Worm (Caenorhabditis elegans) whole organism, early embryonic: ENCODE results near the gene ctr-9.

Experiments
- B0310.2 ChIP-seq: sonication (generic microtip); optimal IDR thresholded peaks from 2 replicates; lab custom pipeline; 2016; ENCODE audit warnings: mild to moderate bottlenecking, missing genetic modification characterization, missing compliant biosample characterization
- F13C5.2 ChIP-seq: sonication (generic microtip); optimal IDR thresholded peaks from 2 replicates; lab custom pipeline; 2017; ENCODE audit warnings: mild to moderate bottlenecking, missing genetic modification characterization, inconsistent platforms, missing compliant biosample characterization
- aly-1 ChIP-seq: sonication (generic microtip); optimal IDR thresholded peaks from 2 replicates; lab custom pipeline; 2016; ENCODE audit warnings: missing genetic modification characterization, missing compliant biosample characterization
- ama-1 ChIP-seq: fragments of 150-350 bp; optimal IDR thresholded peaks from 2 replicates; lab custom pipeline; 2014
- ceh-13 ChIP-seq: fragments of 200-800 bp; sonication (Bioruptor generic); optimal IDR thresholded peaks from 2 replicates; lab custom pipeline; 2018; ENCODE audit warnings: mild to moderate bottlenecking, missing genetic modification characterization, missing compliant biosample characterization
- ceh-36 ChIP-seq: sonication (generic microtip); optimal IDR thresholded peaks from 2 replicates; lab custom pipeline; 2016; ENCODE audit warnings: missing genetic modification characterization, inconsistent platforms, missing compliant biosample characterization
- ets-7 ChIP-seq: sonication (generic microtip); optimal IDR thresholded peaks from 2 replicates; lab custom pipeline; 2016; ENCODE audit warnings: missing genotype, missing genetic modification characterization, missing compliant biosample characterization
- flt-1 ChIP-seq: fragments of 200-800 bp; sonication (Bioruptor generic); IDR thresholded peaks from 2 replicates; pipeline ENCODE4 v1.3.6; 2022; ENCODE audit warnings: missing genetic modification characterization, missing compliant biosample characterization
- hmbx-1 ChIP-seq: sonication (generic microtip); optimal IDR thresholded peaks from 2 replicates; lab custom pipeline; 2016; ENCODE audit warnings: mild to moderate bottlenecking, missing genetic modification characterization, missing compliant biosample characterization
- hmg-4 ChIP-seq: fragments of 200-800 bp; sonication (Bioruptor generic); optimal IDR thresholded peaks from 2 replicates; lab custom pipeline; 2018; ENCODE audit warnings: mild to moderate bottlenecking, missing genetic modification characterization, missing compliant biosample characterization
- hnd-1 ChIP-seq: sonication (generic microtip); optimal IDR thresholded peaks from 2 replicates; lab custom pipeline; 2016; ENCODE audit warnings: missing genetic modification characterization, missing compliant biosample characterization
- pes-1 ChIP-seq: fragments of 200-800 bp; sonication (Bioruptor generic); IDR thresholded peaks from 2 replicates; pipeline ENCODE4 v1.3.6; 2022; ENCODE audit warnings: missing genetic modification reagents, missing genetic modification characterization, missing compliant biosample characterization
- scrt-1 ChIP-seq: fragments of 200-800 bp; sonication (Bioruptor generic); IDR thresholded peaks from 2 replicates; pipeline ENCODE4 v1.3.6; 2022; ENCODE audit warnings: missing genetic modification characterization, missing compliant biosample characterization
- sea-1 ChIP-seq: fragments of 200-800 bp; sonication (Bioruptor generic); conservative IDR thresholded peaks from 2 replicates; pipeline ENCODE4 v1.3.6; 2022; ENCODE audit warnings: missing genetic modification characterization, missing compliant biosample characterization
- tbx-11 ChIP-seq: fragments of 200-800 bp; sonication (Bioruptor generic); IDR thresholded peaks from 2 replicates; pipeline ENCODE4 v1.3.6; 2022; ENCODE audit warnings: missing genetic modification characterization, missing compliant biosample characterization
- tbx-37 ChIP-seq: fragments of 200-800 bp; sonication (Bioruptor generic); conservative IDR thresholded peaks from 2 replicates; pipeline ENCODE4 v1.3.6; 2022; ENCODE audit warnings: missing genetic modification reagents, missing genetic modification characterization, missing compliant biosample characterization
- tra-4 ChIP-seq: sonication (generic microtip); optimal IDR thresholded peaks from 2 replicates; lab custom pipeline; 2017; ENCODE audit warnings: missing genetic modification characterization, missing compliant biosample characterization

Gene ctr-9

ce11 chrIII:9453962-9454361, 37.2 kb upstream of the ctr-9 start, which contains the start of gene F54C8.7:
TSS of gene F54C8.7 (minus strand) at chrIII:9454062.
- TF ChIP-seq ceh-13 (GFP tag; lab: Kevin White, UChicago), result no peak
- no peak for TF ChIP-seq scrt-1 (GFP tag; lab: Robert Waterston, UW)
- no peak for TF ChIP-seq aly-1
- TF ChIP-seq pes-1, result no peak
- no peak for TF ChIP-seq flt-1 (GFP tag; lab: Robert Waterston, UW)
- TF ChIP-seq ceh-36 (tag; lab: Kevin White, UChicago), result no peak
- no peak for TF ChIP-seq tbx-37 (GFP tag; lab: Robert Waterston, UW)
- no peak for TF ChIP-seq sea-1 (GFP tag; lab: Robert Waterston, UW)
- no peak for TF ChIP-seq B0310.2 (tag; lab: Kevin White, UChicago)
- TF ChIP-seq hmg-4 (GFP tag; lab: Kevin White, UChicago), result no peak
- TF ChIP-seq ama-1, result no peak
- no peak for TF ChIP-seq tra-4 (tag; lab: Kevin White, UChicago)
- TF ChIP-seq ets-7 (tag; lab: Kevin White, UChicago), result no peak
- TF ChIP-seq F13C5.2 (tag; lab: Kevin White, UChicago), result no peak

- TF ChIP-seq ceh-36 (tag; lab: Kevin White, UChicago) (no peak), sea-1 (GFP tag; lab: Robert Waterston, UW) (no peak), aly-1 (no peak), tra-4 (tag; lab: Kevin White, UChicago) (no peak), pes-1 (no peak)
These were observed 36.5 kb upstream of the ctr-9 start for ce11 chrIII:9454730-9455129.

- TF ChIP-seq hmg-4 (GFP tag; lab: Kevin White, UChicago) (peak; percentile 43), hnd-1 (tag; lab: Kevin White, UChicago) (no peak), F13C5.2 (tag; lab: Kevin White, UChicago) (peak; percentile 5), tbx-11 (GFP tag; lab: Robert Waterston, UW) (no peak)
These were observed 35.1 kb upstream of the ctr-9 start, which contains the start of the genes rheb-1 and spk-1 for ce11 chrIII:9455980-9456658. TSS of gene rheb-1 (minus strand) at chrIII:9456030. TSS of gene spk-1 (plus strand) at chrIII:9456608.

ce11 chrIII:9457192-9458103, 33.7 kb upstream of the ctr-9 start:
- TF ChIP-seq hmg-4 (GFP tag; lab: Kevin White, UChicago) (no peak), ets-7 (tag; lab: Kevin White, UChicago) (no peak), hnd-1 (tag; lab: Kevin White, UChicago) (no peak)

- no peak for TF ChIP-seq ama-1
- no peak for TF ChIP-seq scrt-1 (GFP tag; lab: Robert Waterston, UW)
- no peak for TF ChIP-seq hnd-1 (tag; lab: Kevin White, UChicago)
- TF ChIP-seq hmbx-1 (tag; lab: Kevin White, UChicago), result no peak
- no peak for TF ChIP-seq F13C5.2 (tag; lab: Kevin White, UChicago)
- no peak for TF ChIP-seq tra-4 (tag; lab: Kevin White, UChicago)
- TF ChIP-seq hmg-4 (GFP tag; lab: Kevin White, UChicago), result no peak
- TF ChIP-seq ceh-13 (GFP tag; lab: Kevin White, UChicago), result no peak
- TF ChIP-seq aly-1, result no peak
- TF ChIP-seq B0310.2 (tag; lab: Kevin White, UChicago), result no peak
- TF ChIP-seq ceh-36 (tag; lab: Kevin White, UChicago), result no peak
- TF ChIP-seq ets-7 (tag; lab: Kevin White, UChicago), result no peak
- TF ChIP-seq tbx-11 (GFP tag; lab: Robert Waterston, UW), result no peak
- no peak for TF ChIP-seq tbx-37 (GFP tag; lab: Robert Waterston, UW)
- no peak for TF ChIP-seq pes-1
- no peak for TF ChIP-seq flt-1 (GFP tag; lab: Robert Waterston, UW)
- TF ChIP-seq sea-1 (GFP tag; lab: Robert Waterston, UW), result no peak
These were observed 29.1 kb upstream of the ctr-9 start for ce11 chrIII:9461894-9462784.

ce11 chrIII:9462785-9463467, 28.3 kb upstream of the ctr-9 start:
- TF ChIP-seq tra-4 (tag; lab: Kevin White, UChicago) (no peak), ama-1 (peak; percentile 91), ceh-13 (GFP tag; lab: Kevin White, UChicago) (no peak), scrt-1 (GFP tag; lab: Robert Waterston, UW) (0 out of 2 replicates have a peak, but pooled peaks have one; percentile 46), flt-1 (GFP tag; lab: Robert Waterston, UW) (no peak), pes-1 (no peak), tbx-37 (GFP tag; lab: Robert Waterston, UW) (no peak), tbx-11 (GFP tag; lab: Robert Waterston, UW) (no peak)
